Fruit fly (Drosophila melanogaster) whole organism, prepupa: Measurements from ENCODE around the gene Paris.

ENCODE experiments used
- Blimp-1 ChIP-seq: fragments of 200-800 bp; sonication (Bioruptor generic); optimal IDR thresholded peaks from 3 replicates; lab custom pipeline; 2017; ENCODE audit warnings: missing biosample characterization, missing genetic modification characterization, mild to moderate bottlenecking, moderate library complexity, missing genetic modification reagents
- CG11294 ChIP-seq: fragments of 200-800 bp; sonication (Bioruptor generic); IDR thresholded peaks from 2 replicates; pipeline ENCODE4 v1.3.6; 2022; ENCODE audit warnings: missing biosample characterization, missing genetic modification characterization
- CG11902 ChIP-seq: fragments of 200-800 bp; sonication (Bioruptor generic); optimal IDR thresholded peaks from 3 replicates; lab custom pipeline; 2016; ENCODE audit warnings: missing biosample characterization, missing genetic modification characterization
- CG15336 ChIP-seq: fragments of 200-800 bp; sonication (Bioruptor generic); IDR thresholded peaks from 2 replicates; pipeline ENCODE4 v1.3.6; 2022; ENCODE audit warnings: missing biosample characterization, missing genetic modification characterization
- CG1621 ChIP-seq: fragments of 200-800 bp; sonication (Bioruptor generic); optimal IDR thresholded peaks from 3 replicates; lab custom pipeline; 2018; ENCODE audit warnings: missing biosample characterization, mild to moderate bottlenecking, missing genetic modification characterization
- CG16779 ChIP-seq: fragments of 200-800 bp; sonication (Bioruptor generic); optimal IDR thresholded peaks from 3 replicates; lab custom pipeline; 2017; ENCODE audit warnings: missing biosample characterization, mild to moderate bottlenecking, missing genetic modification characterization
- CG3032 ChIP-seq: fragments of 200-800 bp; optimal IDR thresholded peaks from 2 replicates; lab custom pipeline; 2019; ENCODE audit warnings: missing biosample characterization, mild to moderate bottlenecking, missing genetic modification characterization, moderate library complexity
- CG31627 ChIP-seq: fragments of 200-800 bp; sonication (Bioruptor generic); optimal IDR thresholded peaks from 3 replicates; lab custom pipeline; 2016; ENCODE audit warnings: missing biosample characterization, missing genetic modification characterization
- CG32006 ChIP-seq: fragments of 200-800 bp; sonication (Bioruptor generic); optimal IDR thresholded peaks from 3 replicates; lab custom pipeline; 2017; ENCODE audit warnings: missing biosample characterization, mild to moderate bottlenecking, missing genetic modification characterization
- CG34406 ChIP-seq: fragments of 200-800 bp; sonication (Bioruptor generic); optimal IDR thresholded peaks from 3 replicates; lab custom pipeline; 2016; ENCODE audit warnings: missing biosample characterization, missing genetic modification characterization
- CG3919 ChIP-seq: fragments of 200-800 bp; sonication (Bioruptor generic); optimal IDR thresholded peaks from 3 replicates; lab custom pipeline; 2016; ENCODE audit warnings: missing biosample characterization, missing genetic modification characterization
- CG4318 ChIP-seq: fragments of 200-800 bp; sonication (Bioruptor generic); optimal IDR thresholded peaks from 3 replicates; lab custom pipeline; 2017; ENCODE audit warnings: missing biosample characterization, mild to moderate bottlenecking, missing genetic modification characterization
- CG6163 ChIP-seq: fragments of 200-800 bp; sonication (Bioruptor generic); IDR thresholded peaks from 3 replicates; pipeline ENCODE4 v1.3.6; 2022; ENCODE audit warnings: missing biosample characterization, missing genetic modification characterization
- CG6792 ChIP-seq: fragments of 200-800 bp; sonication (Bioruptor generic); optimal IDR thresholded peaks from 3 replicates; lab custom pipeline; 2016; ENCODE audit warnings: missing biosample characterization, missing genetic modification characterization
- CG6808 ChIP-seq: fragments of 200-800 bp; sonication (Bioruptor generic); optimal IDR thresholded peaks from 3 replicates; lab custom pipeline; 2017; ENCODE audit warnings: missing biosample characterization, missing genetic modification characterization, mild to moderate bottlenecking, moderate library complexity, missing genetic modification reagents
- CG6854 ChIP-seq: fragments of 200-800 bp; sonication (Bioruptor generic); optimal IDR thresholded peaks from 2 replicates; lab custom pipeline; 2017; ENCODE audit warnings: missing biosample characterization, mild to moderate bottlenecking, missing genetic modification characterization
- CG7368 ChIP-seq: fragments of 200-800 bp; sonication (Bioruptor generic); optimal IDR thresholded peaks from 3 replicates; lab custom pipeline; 2016; ENCODE audit warnings: missing biosample characterization, missing genetic modification characterization
- CG8119 ChIP-seq: fragments of 200-800 bp; sonication (Bioruptor generic); IDR thresholded peaks from 3 replicates; pipeline ENCODE4 v1.3.6; 2022; ENCODE audit warnings: missing biosample characterization, missing genetic modification characterization
- CG8319 ChIP-seq: fragments of 200-800 bp; sonication (Bioruptor generic); optimal IDR thresholded peaks from 3 replicates; lab custom pipeline; 2016; ENCODE audit warnings: missing biosample characterization, missing genetic modification characterization
- CG9139 ChIP-seq: fragments of 200-800 bp; sonication (Bioruptor generic); optimal IDR thresholded peaks from 3 replicates; lab custom pipeline; 2017; ENCODE audit warnings: missing biosample characterization, mild to moderate bottlenecking, missing genetic modification characterization
- Eip75B ChIP-seq: fragments of 200-800 bp; sonication (Bioruptor generic); optimal IDR thresholded peaks from 3 replicates; lab custom pipeline; 2016; ENCODE audit warnings: missing biosample characterization, missing genetic modification characterization
- Eip78C ChIP-seq: fragments of 200-800 bp; sonication (Bioruptor generic); peaks from one replicate; lab custom pipeline; 2016; ENCODE audit warnings: missing biosample characterization, missing genetic modification characterization
- Eip93F ChIP-seq: fragments of 200-800 bp; sonication (Bioruptor generic); optimal IDR thresholded peaks from 2 replicates; lab custom pipeline; 2016; ENCODE audit warnings: missing biosample characterization, mild to moderate bottlenecking, missing genetic modification characterization
- Hr38 ChIP-seq: sonication (Bioruptor generic); optimal IDR thresholded peaks from 2 replicates; lab custom pipeline; 2016; ENCODE audit warnings: missing biosample characterization, missing genetic modification characterization
- Hr39 ChIP-seq: fragments of 200-800 bp; sonication (Bioruptor generic); optimal IDR thresholded peaks from 2 replicates; lab custom pipeline; 2016; ENCODE audit warnings: missing biosample characterization, missing genetic modification characterization
- Hr4 ChIP-seq: fragments of 200-800 bp; sonication (Bioruptor generic); optimal IDR thresholded peaks from 3 replicates; lab custom pipeline; 2016; ENCODE audit warnings: missing biosample characterization, missing genetic modification characterization
- Lpt ChIP-seq: fragments of 200-800 bp; sonication (Bioruptor generic); optimal IDR thresholded peaks from 3 replicates; lab custom pipeline; 2016; ENCODE audit warnings: missing biosample characterization, missing genetic modification characterization
- Smox ChIP-seq: fragments of 200-800 bp; sonication (Bioruptor generic); optimal IDR thresholded peaks from 3 replicates; lab custom pipeline; 2016; ENCODE audit warnings: missing biosample characterization, missing genetic modification characterization
- Sox102F ChIP-seq: fragments of 200-800 bp; sonication (Bioruptor generic); optimal IDR thresholded peaks from 2 replicates; lab custom pipeline; 2016; ENCODE audit warnings: missing biosample characterization, mild to moderate bottlenecking, missing genetic modification characterization
- Sox14 ChIP-seq: fragments of 200-800 bp; sonication (Bioruptor generic); optimal IDR thresholded peaks from 3 replicates; lab custom pipeline; 2016; ENCODE audit warnings: missing biosample characterization, missing genetic modification characterization
- Sox15 ChIP-seq: fragments of 200-800 bp; sonication (Bioruptor generic); optimal IDR thresholded peaks from 3 replicates; lab custom pipeline; 2016; ENCODE audit warnings: missing biosample characterization, missing genetic modification characterization
- achi ChIP-seq: fragments of 200-800 bp; sonication (Bioruptor generic); optimal IDR thresholded peaks from 3 replicates; lab custom pipeline; 2016; ENCODE audit warnings: missing biosample characterization, missing genetic modification characterization
- acj6 ChIP-seq: fragments of 200-800 bp; sonication (Bioruptor generic); optimal IDR thresholded peaks from 3 replicates; lab custom pipeline; 2016; ENCODE audit warnings: missing biosample characterization, missing genetic modification characterization
- cyc ChIP-seq: fragments of 200-800 bp; sonication (Bioruptor generic); optimal IDR thresholded peaks from 3 replicates; lab custom pipeline; 2016; ENCODE audit warnings: missing biosample characterization, missing genetic modification characterization
- dac ChIP-seq: fragments of 200-800 bp; sonication (Bioruptor generic); optimal IDR thresholded peaks from 2 replicates; lab custom pipeline; 2017; ENCODE audit warnings: missing biosample characterization, mild to moderate bottlenecking, missing genetic modification characterization
- dsx ChIP-seq: fragments of 200-800 bp; optimal IDR thresholded peaks from 3 replicates; lab custom pipeline; 2019; ENCODE audit warnings: missing biosample characterization, mild to moderate bottlenecking, missing genetic modification characterization, moderate library complexity; ENCODE audit not compliant: poor library complexity, severe bottlenecking
- eg ChIP-seq: fragments of 200-800 bp; sonication (Bioruptor generic); IDR thresholded peaks from 3 replicates; pipeline ENCODE4 v1.3.6; 2022; ENCODE audit warnings: missing biosample characterization, missing genetic modification characterization
- esn ChIP-seq: fragments of 200-800 bp; sonication (Bioruptor generic); optimal IDR thresholded peaks from 2 replicates; lab custom pipeline; 2016; ENCODE audit warnings: missing biosample characterization, mild to moderate bottlenecking, missing genetic modification characterization, moderate library complexity
- fd59A ChIP-seq: fragments of 200-800 bp; sonication (Bioruptor generic); optimal IDR thresholded peaks from 2 replicates; lab custom pipeline; 2017; ENCODE audit warnings: missing biosample characterization, mild to moderate bottlenecking, missing genetic modification characterization, missing genetic modification reagents
- fd85E ChIP-seq: fragments of 200-800 bp; sonication (Bioruptor generic); optimal IDR thresholded peaks from 3 replicates; lab custom pipeline; 2016; ENCODE audit warnings: missing biosample characterization, missing genetic modification characterization
- fkh ChIP-seq: fragments of 200-800 bp; sonication (Bioruptor generic); optimal IDR thresholded peaks from 3 replicates; lab custom pipeline; 2017; ENCODE audit warnings: missing biosample characterization, mild to moderate bottlenecking, missing genetic modification characterization, moderate library complexity
- salr ChIP-seq, 2 experiments: fragments of 200-800 bp; sonication (Bioruptor generic); optimal IDR thresholded peaks; 3 replicates each; lab custom pipeline; 2016 to 2018; ENCODE audit warnings: missing biosample characterization in 2 of 2, missing genetic modification characterization in 2 of 2, mild to moderate bottlenecking in 1 of 2
- spab ChIP-seq: fragments of 200-800 bp; sonication (Bioruptor generic); optimal IDR thresholded peaks from 2 replicates; lab custom pipeline; 2017; ENCODE audit warnings: missing biosample characterization, mild to moderate bottlenecking, missing genetic modification characterization, missing genetic modification reagents
- ss ChIP-seq, 2 experiments: fragments of 200-800 bp; sonication (Bioruptor generic); optimal IDR thresholded peaks; 2 replicates in 1 of 2; 3 replicates in 1 of 2; lab custom pipeline; 2017 to 2018; ENCODE audit warnings: mild to moderate bottlenecking in 2 of 2, missing biosample characterization in 2 of 2, missing genetic modification characterization in 2 of 2, moderate library complexity in 1 of 2
- topi ChIP-seq: fragments of 200-800 bp; sonication (Bioruptor generic); optimal IDR thresholded peaks from 3 replicates; lab custom pipeline; 2016; ENCODE audit warnings: missing biosample characterization, missing genetic modification characterization
- vri ChIP-seq: fragments of 200-800 bp; sonication (Bioruptor generic); optimal IDR thresholded peaks from 3 replicates; lab custom pipeline; 2016; ENCODE audit warnings: missing biosample characterization, mild to moderate bottlenecking, missing genetic modification characterization

Gene Paris

DNA sequence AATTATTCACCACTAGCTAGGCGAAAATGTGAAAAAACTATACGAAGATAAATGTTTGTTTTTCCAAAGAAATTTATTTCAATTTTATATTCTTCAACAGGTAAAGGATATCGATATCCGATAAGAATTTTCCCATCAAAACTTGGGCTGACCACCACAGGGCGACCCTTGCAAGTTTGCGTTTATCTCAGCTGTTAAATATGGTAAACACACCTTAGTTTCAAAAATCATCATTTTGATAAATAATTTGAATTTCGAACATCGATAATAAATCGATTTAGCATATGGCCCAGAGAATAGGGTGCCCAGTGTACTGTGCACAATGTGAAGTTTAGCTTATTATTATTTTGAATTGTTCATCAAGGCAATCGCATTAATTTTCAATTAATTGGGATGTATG lies at the start of gene Paris, which contains the start of gene CG15443:
Gene Paris, plus strand, starts transcription at position 289 of the 400 bp plus-strand sequence.
Gene CG15443, minus strand, starts transcription at position 125 of the 400 bp plus-strand sequence.
- TF ChIP-seq fd59A (GFP tag; lab: Kevin White, UChicago) (no peak), CG6854 (GFP tag; lab: Kevin White, UChicago) (no peak), CG6163 (no peak), dsx (GFP tag; lab: Kevin White, UChicago) (no peak), topi (GFP tag; lab: Kevin White, UChicago) (no peak), CG1621 (tag; lab: Kevin White, UChicago) (no peak), fkh (peak; percentile 36), Hr4 (GFP tag; lab: Kevin White, UChicago) (no peak), Sox15 (GFP tag; lab: Kevin White, UChicago) (no peak), eg (no peak), CG6792 (GFP tag; lab: Kevin White, UChicago) (no peak), Eip78C (peak; percentile 32), fd85E (no peak), acj6 (GFP tag; lab: Kevin White, UChicago) (no peak), salr (GFP tag; optimal IDR thresholded peaks at IDR 0.05; lab: Kevin White, UChicago) (no peak)

DNA sequence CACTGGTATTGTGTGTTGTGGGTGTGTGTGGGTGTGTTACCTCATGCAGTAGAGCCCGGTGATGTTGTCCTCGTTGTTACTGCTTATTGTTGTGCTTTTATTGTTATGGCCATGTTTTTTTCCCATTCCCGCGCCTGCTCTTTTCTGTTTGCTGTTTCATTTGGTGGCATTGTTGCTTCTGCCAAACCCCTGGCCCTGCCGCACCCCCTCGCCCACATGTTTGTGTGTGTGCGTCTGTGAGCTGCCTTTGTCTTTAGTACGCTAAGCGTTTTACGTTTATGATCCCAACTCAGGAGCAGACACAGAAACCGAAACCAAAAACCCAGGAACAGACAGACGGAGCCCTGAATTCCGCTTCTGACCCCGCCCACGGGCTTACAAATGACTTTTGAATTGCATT lies 49.4 kb upstream of the Paris start:
- TF ChIP-seq Eip78C (no peak), ss (GFP tag; optimal IDR thresholded peaks at IDR 0.05; lab: Kevin White, UChicago) (no peak), CG11294 (GFP tag; lab: Robert Waterston, UW) (no peak), dac (no peak), Eip93F (GFP tag; lab: Kevin White, UChicago) (no peak), CG16779 (tag; lab: Kevin White, UChicago) (no peak), Blimp-1 (no peak), spab (GFP tag; lab: Kevin White, UChicago) (no peak), CG6792 (GFP tag; lab: Kevin White, UChicago) (no peak), CG31627 (GFP tag; lab: Kevin White, UChicago) (no peak), CG8319 (GFP tag; lab: Kevin White, UChicago) (no peak), CG1621 (tag; lab: Kevin White, UChicago) (no peak), CG6808 (GFP tag; lab: Kevin White, UChicago) (no peak)

DNA sequence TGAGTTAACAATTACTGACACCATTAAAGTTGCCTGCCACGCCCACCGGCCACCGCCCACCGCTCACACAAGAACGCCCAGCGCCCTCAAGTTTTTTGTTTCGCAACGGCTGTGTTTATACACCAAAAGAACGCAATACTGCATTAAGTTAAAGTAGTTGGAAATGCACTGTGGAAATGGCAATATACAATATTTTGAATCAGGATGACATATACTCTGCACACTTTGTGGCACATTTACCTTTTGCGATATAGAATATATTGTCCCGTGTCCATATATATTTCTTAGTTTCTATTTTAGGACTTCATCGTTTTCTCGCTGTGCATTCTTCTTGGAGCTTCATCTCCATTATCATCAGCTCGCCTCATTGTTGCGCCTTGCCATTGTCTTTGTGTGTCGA lies 47.3 kb upstream of the Paris start:
- peak; percentile 25 for TF ChIP-seq Sox102F (GFP tag; lab: Kevin White, UChicago)
- TF ChIP-seq Eip78C: peak; percentile 79
- TF ChIP-seq Blimp-1: no peak
- no peak for TF ChIP-seq CG11902 (GFP tag; lab: Kevin White, UChicago)
- TF ChIP-seq Eip75B (GFP tag; lab: Kevin White, UChicago): peak; percentile 53
- peak; percentile 32 for TF ChIP-seq CG1621 (tag; lab: Kevin White, UChicago)
- TF ChIP-seq ss (GFP tag; optimal IDR thresholded peaks at IDR 0.05; lab: Kevin White, UChicago): peak in 1 of 2 experiments; percentile 33
- TF ChIP-seq CG9139: no peak
- peak; percentile 50 for TF ChIP-seq CG32006 (GFP tag; lab: Kevin White, UChicago)
- TF ChIP-seq Hr38 (GFP tag; lab: Kevin White, UChicago): no peak
- TF ChIP-seq CG15336 (GFP tag; lab: Robert Waterston, UW): peak; percentile 36; the same call in 1 of the 2 replicates
- peak; percentile 43 for TF ChIP-seq Sox14 (GFP tag; lab: Kevin White, UChicago)
- no peak for TF ChIP-seq CG6854 (GFP tag; lab: Kevin White, UChicago)
- peak; percentile 23 for TF ChIP-seq Lpt (GFP tag; lab: Kevin White, UChicago)
- TF ChIP-seq vri (GFP tag; lab: Kevin White, UChicago): no peak
- TF ChIP-seq cyc (GFP tag; lab: Kevin White, UChicago): peak; percentile 32
- peak; percentile 49; the same call in 1 of the 3 replicates for TF ChIP-seq CG6163
- TF ChIP-seq CG34406: peak; percentile 18
- peak; percentile 26 for TF ChIP-seq topi (GFP tag; lab: Kevin White, UChicago)
- peak; percentile 13 for TF ChIP-seq Smox (GFP tag; lab: Kevin White, UChicago)
- TF ChIP-seq eg: peak; percentile 45; the same call in 1 of the 3 replicates
- peak; percentile 11 for TF ChIP-seq CG31627 (GFP tag; lab: Kevin White, UChicago)
- TF ChIP-seq Hr4 (GFP tag; lab: Kevin White, UChicago): peak; percentile 47
- peak; percentile 26 for TF ChIP-seq CG6792 (GFP tag; lab: Kevin White, UChicago)
- TF ChIP-seq achi (GFP tag; lab: Kevin White, UChicago): peak; percentile 47
- no peak for TF ChIP-seq CG3032 (tag; lab: Kevin White, UChicago)
- 0 out of 3 replicates have a peak, but pooled peaks have one; percentile 24 for TF ChIP-seq CG8119 (GFP tag; lab: Robert Waterston, UW)
- peak; percentile 33 for TF ChIP-seq CG7368 (GFP tag; lab: Kevin White, UChicago)
- TF ChIP-seq CG6808 (GFP tag; lab: Kevin White, UChicago): peak; percentile 27
- TF ChIP-seq CG4318: no peak
- peak; percentile 53 for TF ChIP-seq CG3919 (GFP tag; lab: Kevin White, UChicago)
- peak; percentile 35 for TF ChIP-seq Hr39 (GFP tag; lab: Kevin White, UChicago)
- TF ChIP-seq esn (GFP tag; lab: Kevin White, UChicago): no peak
